Worm (Caenorhabditis elegans): ENCODE results near the gene snb-1.

DNA sequence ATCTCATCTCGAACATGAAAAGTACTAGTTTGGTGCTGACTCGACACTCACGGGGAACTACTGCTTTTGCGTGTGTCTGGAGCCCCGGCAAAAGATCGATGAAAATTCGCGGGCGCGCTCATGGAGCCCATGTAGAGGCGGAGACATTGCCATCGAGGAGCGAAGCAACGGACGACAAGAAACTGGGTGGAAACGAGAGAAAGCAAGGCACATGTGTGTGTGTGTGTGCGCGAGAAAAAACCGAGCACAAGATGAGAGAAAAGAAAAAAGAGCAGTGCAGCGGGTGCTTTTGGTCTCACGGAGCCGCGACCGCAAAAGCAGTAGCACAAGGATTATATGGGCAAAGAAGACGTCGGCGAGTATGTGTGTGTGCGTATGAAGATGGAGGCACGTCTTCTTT is 2.5 kb upstream of the snb-1 start:
- TF ChIP-seq ceh-2 (tag; optimal IDR thresholded peaks at IDR 0.05) (no peak), unc-55 (GFP tag; optimal IDR thresholded peaks at IDR 0.05) (no peak), ama-1 (optimal IDR thresholded peaks at IDR 0.05) (no peak), pat-9 (tag; optimal IDR thresholded peaks at IDR 0.05) (no peak), nfya-1 (tag; optimal IDR thresholded peaks at IDR 0.05) (peak; percentile 14), pha-4 (tag; optimal IDR thresholded peaks at IDR 0.05) (no peak)
